Worm (Caenorhabditis elegans): ENCODE data around the gene Y55F3BL.4.

The Y55F3BL.4 gene

DNA sequence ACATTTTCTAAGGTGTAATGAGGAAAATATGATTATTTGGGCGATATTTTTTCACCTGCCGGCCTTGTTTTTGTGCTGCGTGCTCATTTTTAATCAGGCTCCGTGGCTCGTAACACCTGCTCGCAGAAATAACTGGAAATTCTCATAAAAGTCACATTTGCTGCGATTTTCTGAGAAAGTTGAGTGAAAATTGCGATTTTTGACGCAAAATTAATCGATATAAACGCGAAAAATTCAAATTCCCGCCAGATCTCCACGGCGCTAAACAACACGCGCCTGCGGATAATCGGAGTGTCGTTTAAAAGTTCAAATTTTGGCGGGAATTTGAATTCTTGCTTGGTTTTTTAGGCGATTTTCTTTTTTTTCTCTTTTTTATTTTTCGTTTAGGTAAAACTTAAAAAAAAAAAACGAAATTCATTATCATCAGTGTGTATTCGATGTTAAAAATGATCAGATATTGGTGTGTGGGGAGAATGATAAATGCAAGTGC is 2.2 kb downstream of the Y55F3BL.4 start, which contains the start of gene Y55F3BL.6:
Gene Y55F3BL.6, minus strand, starts transcription at position 51 of the 490 bp plus-strand sequence.
- no peak for TF ChIP-seq pha-4 (tag; optimal IDR thresholded peaks at IDR 0.05)
- no peak for TF ChIP-seq lin-32 (GFP tag; optimal IDR thresholded peaks at IDR 0.05)
- no peak for TF ChIP-seq sem-2 (GFP tag; optimal IDR thresholded peaks at IDR 0.05)
- TF ChIP-seq nhr-2 (tag; optimal IDR thresholded peaks at IDR 0.05) = no peak
- no peak for TF ChIP-seq drap-1 (GFP tag; optimal IDR thresholded peaks at IDR 0.05)
- no peak for TF ChIP-seq elt-1 (tag; optimal IDR thresholded peaks at IDR 0.05; ENCODE audit: borderline replicate concordance, insufficient read depth)
- TF ChIP-seq ceh-39 (tag; optimal IDR thresholded peaks at IDR 0.05) = no peak
- no peak for TF ChIP-seq cnd-1 (tag; optimal IDR thresholded peaks at IDR 0.05)
- TF ChIP-seq snpc-4 (tag; optimal IDR thresholded peaks at IDR 0.05) = no peak
- TF ChIP-seq lsy-2 (tag; optimal IDR thresholded peaks at IDR 0.05) = no peak
- no peak for TF ChIP-seq mab-5 (tag; optimal IDR thresholded peaks at IDR 0.05)
- TF ChIP-seq bed-3 (GFP tag; optimal IDR thresholded peaks at IDR 0.05) = no peak
- no peak for TF ChIP-seq hlh-1 (tag; optimal IDR thresholded peaks at IDR 0.05)
- no peak for TF ChIP-seq lin-13 (tag; optimal IDR thresholded peaks at IDR 0.05)
- no peak for TF ChIP-seq ces-1 (GFP tag; optimal IDR thresholded peaks at IDR 0.05)
- no peak for TF ChIP-seq unc-39 (tag; optimal IDR thresholded peaks at IDR 0.05)

DNA sequence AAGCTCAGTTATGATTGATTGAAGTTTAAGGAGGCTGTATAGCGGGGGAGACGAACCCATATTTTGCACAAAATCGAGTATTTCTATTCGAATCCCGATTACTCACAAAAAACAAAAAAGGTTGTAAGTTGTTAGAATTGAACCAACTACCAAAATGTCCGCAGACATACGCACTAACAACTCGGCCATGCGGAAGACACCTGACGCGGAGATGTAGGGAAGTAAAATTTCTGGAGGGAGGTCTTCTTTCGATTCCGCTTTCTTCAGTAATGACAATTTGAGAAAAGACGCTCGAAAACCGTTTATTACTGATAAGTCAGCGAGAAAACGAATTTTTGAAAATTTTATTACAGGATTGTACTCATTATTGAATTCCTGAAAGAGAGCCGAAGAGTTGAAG is 13.0 kb downstream of the Y55F3BL.4 start:
- TF ChIP-seq ceh-39 (tag; optimal IDR thresholded peaks at IDR 0.05) = no peak

DNA sequence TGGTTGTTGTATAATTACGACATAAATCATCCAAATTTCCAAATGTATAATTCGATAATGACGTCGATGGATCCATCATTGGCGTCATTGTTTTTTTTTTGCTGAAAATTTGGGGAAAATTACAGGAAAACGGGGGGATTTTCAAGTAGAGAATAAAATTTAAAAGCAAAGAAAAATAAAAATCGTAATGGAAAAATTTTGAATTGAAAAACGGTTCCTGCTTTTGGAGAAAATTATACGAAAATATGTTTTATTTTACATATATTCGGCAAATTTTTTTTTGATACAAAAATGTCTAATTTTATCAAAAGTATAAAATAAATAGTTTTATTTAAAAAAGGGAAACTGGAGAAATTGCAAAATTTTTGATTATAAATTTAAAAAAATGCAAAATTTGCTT is 20.0 kb downstream of the Y55F3BL.4 start, which contains the start of gene zipt-15:
Gene zipt-15, minus strand, starts transcription at position 101 of the 400 bp plus-strand sequence.
- TF ChIP-seq sem-2 (GFP tag; optimal IDR thresholded peaks at IDR 0.05) (no peak), drap-1 (GFP tag; optimal IDR thresholded peaks at IDR 0.05) (no peak), bed-3 (GFP tag; optimal IDR thresholded peaks at IDR 0.05) (no peak), ceh-43 (GFP tag; optimal IDR thresholded peaks at IDR 0.05) (no peak)

DNA sequence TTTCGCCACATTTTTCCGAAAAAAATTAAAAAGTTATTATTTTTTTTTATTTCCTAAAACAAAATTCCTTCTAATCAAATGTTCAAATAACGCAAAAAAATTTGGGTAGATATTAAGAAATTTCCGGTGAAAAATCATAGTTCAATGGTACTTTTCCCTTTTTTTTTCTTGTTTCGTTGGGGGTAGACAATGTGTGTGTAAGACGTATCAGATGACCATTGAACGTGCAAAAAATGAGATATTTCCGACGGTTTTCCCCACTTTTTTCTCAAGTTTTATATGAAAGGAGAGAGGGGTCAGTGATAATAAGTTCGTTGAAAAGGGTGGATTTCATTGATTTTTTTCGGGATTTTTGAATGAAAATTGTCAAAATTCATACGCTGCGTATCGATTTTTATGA is 21.2 kb downstream of the Y55F3BL.4 start:
- TF ChIP-seq mep-1 (tag; optimal IDR thresholded peaks at IDR 0.05) (no peak), lsy-2 (tag; optimal IDR thresholded peaks at IDR 0.05) (no peak), tbx-8 (GFP tag; optimal IDR thresholded peaks at IDR 0.05) (no peak)

DNA sequence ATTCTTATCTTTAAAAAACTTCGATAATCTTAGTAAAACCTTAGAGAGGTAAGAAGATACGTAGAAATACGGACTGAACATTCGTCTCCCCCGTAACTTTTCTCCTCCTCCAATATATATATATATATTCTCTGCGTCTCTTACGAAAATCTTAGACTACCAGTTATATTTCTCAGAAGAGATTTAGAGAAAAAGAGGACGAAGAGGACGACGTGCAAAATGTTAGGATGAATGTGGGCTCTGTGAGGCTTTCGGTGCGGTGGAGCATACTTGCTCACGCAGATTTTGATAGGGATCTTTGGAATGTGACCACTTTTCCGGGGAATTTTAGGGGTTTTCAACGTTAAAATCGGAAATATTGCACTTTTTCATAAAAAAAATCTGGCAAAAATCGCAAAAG is 23.5 kb downstream of the Y55F3BL.4 start:
- TF ChIP-seq tbx-8 (GFP tag; optimal IDR thresholded peaks at IDR 0.05) (no peak), sem-2 (GFP tag; optimal IDR thresholded peaks at IDR 0.05) (no peak), lsy-2 (tag; optimal IDR thresholded peaks at IDR 0.05) (peak; percentile 65), drap-1 (GFP tag; optimal IDR thresholded peaks at IDR 0.05) (peak; percentile 9), ztf-11 (tag; optimal IDR thresholded peaks at IDR 0.05) (no peak), nhr-237 (tag; optimal IDR thresholded peaks at IDR 0.05) (peak; percentile 11), nhr-28 (tag; optimal IDR thresholded peaks at IDR 0.05) (no peak), hlh-1 (tag; optimal IDR thresholded peaks at IDR 0.05) (peak; percentile 33), lin-13 (tag; optimal IDR thresholded peaks at IDR 0.05) (peak; percentile 19), ham-2 (GFP tag; optimal IDR thresholded peaks at IDR 0.05) (peak; percentile 48), unc-120 (tag; optimal IDR thresholded peaks at IDR 0.05; ENCODE audit: poor library complexity, severe bottlenecking) (peak; percentile 10), flh-1 (GFP tag; optimal IDR thresholded peaks at IDR 0.05) (no peak), zip-8 (tag; optimal IDR thresholded peaks at IDR 0.05) (no peak), ces-1 (GFP tag; optimal IDR thresholded peaks at IDR 0.05) (peak; percentile 82), unc-62 (GFP tag; optimal IDR thresholded peaks at IDR 0.05) (peak; percentile 12), mep-1 (tag; optimal IDR thresholded peaks at IDR 0.05) (peak; percentile 65), snpc-4 (tag; optimal IDR thresholded peaks at IDR 0.05) (no peak), elt-1 (tag; optimal IDR thresholded peaks at IDR 0.05; ENCODE audit: borderline replicate concordance, insufficient read depth) (no peak), pha-4 (tag; optimal IDR thresholded peaks at IDR 0.05) (peak; percentile 55), elt-3 (tag; optimal IDR thresholded peaks at IDR 0.05) (no peak), ceh-39 (tag; optimal IDR thresholded peaks at IDR 0.05) (peak; percentile 71)

DNA sequence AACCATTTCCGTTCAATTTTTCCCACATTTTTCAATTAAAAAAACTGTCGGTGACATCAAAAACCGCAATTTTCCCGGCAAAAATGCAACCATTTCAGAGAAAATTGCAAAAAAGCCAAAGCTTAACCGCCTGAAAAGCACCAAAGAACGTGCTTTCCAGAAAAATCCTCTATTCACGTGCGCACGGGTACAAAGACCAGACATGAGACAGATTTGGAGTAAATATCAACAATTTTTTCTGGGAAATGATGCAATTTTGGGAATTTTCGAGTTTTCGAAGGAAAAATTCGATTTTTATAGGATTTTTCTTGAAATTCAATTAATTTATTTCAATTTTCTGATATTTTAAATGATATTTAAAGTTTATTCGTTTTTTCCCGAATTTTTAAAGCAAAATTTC is 24.2 kb downstream of the Y55F3BL.4 start:
- TF ChIP-seq nhr-28 (tag; optimal IDR thresholded peaks at IDR 0.05) = no peak
- no peak for TF ChIP-seq ces-1 (GFP tag; optimal IDR thresholded peaks at IDR 0.05)
- TF ChIP-seq ceh-83 (GFP tag; optimal IDR thresholded peaks at IDR 0.05) = no peak
- TF ChIP-seq ceh-43 (GFP tag; optimal IDR thresholded peaks at IDR 0.05) = no peak
- no peak for TF ChIP-seq flh-1 (GFP tag; optimal IDR thresholded peaks at IDR 0.05)
- no peak for TF ChIP-seq cnd-1 (tag; optimal IDR thresholded peaks at IDR 0.05)
- TF ChIP-seq tbx-8 (GFP tag; optimal IDR thresholded peaks at IDR 0.05) = no peak
- TF ChIP-seq nhr-237 (tag; optimal IDR thresholded peaks at IDR 0.05) = no peak
- no peak for TF ChIP-seq unc-62 (GFP tag; optimal IDR thresholded peaks at IDR 0.05)
- no peak for TF ChIP-seq nhr-76 (tag; optimal IDR thresholded peaks at IDR 0.05)
- no peak for TF ChIP-seq lin-32 (GFP tag; optimal IDR thresholded peaks at IDR 0.05)
- TF ChIP-seq lin-13 (tag; optimal IDR thresholded peaks at IDR 0.05) = no peak
- no peak for TF ChIP-seq mep-1 (tag; optimal IDR thresholded peaks at IDR 0.05)
- TF ChIP-seq sem-2 (GFP tag; optimal IDR thresholded peaks at IDR 0.05) = no peak
- TF ChIP-seq sptf-1 (tag; optimal IDR thresholded peaks at IDR 0.05) = no peak
- no peak for TF ChIP-seq nhr-2 (tag; optimal IDR thresholded peaks at IDR 0.05)
- TF ChIP-seq unc-120 (tag; optimal IDR thresholded peaks at IDR 0.05; ENCODE audit: poor library complexity, severe bottlenecking) = no peak
- TF ChIP-seq ceh-39 (tag; optimal IDR thresholded peaks at IDR 0.05) = no peak
- TF ChIP-seq M03D4.4 (tag; optimal IDR thresholded peaks at IDR 0.05) = no peak
- TF ChIP-seq elt-1 (tag; optimal IDR thresholded peaks at IDR 0.05; ENCODE audit: borderline replicate concordance, insufficient read depth) = no peak
